Worm (Caenorhabditis elegans): ENCODE results near the gene C16D9.4.

C16D9.4 gene

DNA sequence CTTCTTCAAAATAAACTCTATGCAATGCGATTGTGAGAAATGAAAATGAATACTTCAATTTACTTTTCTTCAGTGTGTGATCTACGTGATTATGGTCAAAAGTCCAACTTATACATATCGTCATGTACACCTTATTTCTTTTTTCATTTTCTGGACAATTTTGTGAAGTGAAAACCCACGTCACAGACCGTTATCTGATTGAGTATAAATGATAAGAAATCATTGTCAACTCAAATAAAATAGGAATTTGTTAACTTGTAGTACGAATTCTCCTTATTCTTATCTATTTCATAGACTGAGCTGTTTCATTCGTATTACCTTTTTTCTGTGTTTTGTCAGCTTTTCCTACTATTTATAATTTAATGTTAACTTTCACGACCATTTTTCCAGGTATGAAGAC, 29.3 kb upstream of the C16D9.4 start, which contains the start of gene asp-5:
asp-5 (plus strand) TSS at position 391 of the 400 bp plus-strand sequence.
- TF ChIP-seq rnt-1 (tag; optimal IDR thresholded peaks at IDR 0.05) (no peak), elt-2 (tag; optimal IDR thresholded peaks at IDR 0.05) (peak; percentile 34)

DNA sequence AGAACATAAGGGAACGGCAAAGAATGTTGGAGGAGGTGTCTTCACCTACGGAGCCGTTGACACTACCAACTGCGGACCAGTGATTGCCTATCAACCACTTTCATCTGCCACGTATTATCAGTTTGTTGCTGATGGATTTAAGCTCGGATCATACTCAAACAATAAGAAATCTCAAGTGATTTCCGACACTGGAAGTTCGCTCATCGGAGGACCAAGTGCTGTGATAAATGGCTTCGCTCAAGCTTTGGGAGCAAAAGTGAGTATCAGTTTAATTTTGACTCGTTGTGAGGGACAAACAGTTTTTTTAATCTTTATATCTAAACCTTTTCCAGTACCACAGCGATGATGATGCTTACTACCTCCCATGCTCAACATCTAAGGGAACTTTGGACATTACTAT, 28.7 kb upstream of the C16D9.4 start:
- TF ChIP-seq hlh-6 (tag; optimal IDR thresholded peaks at IDR 0.05), result no peak
- no peak for TF ChIP-seq ceh-14 (tag; optimal IDR thresholded peaks at IDR 0.05)
- no peak for TF ChIP-seq ztf-16 (tag; optimal IDR thresholded peaks at IDR 0.05)
- no peak for TF ChIP-seq K02D7.2 (tag; optimal IDR thresholded peaks at IDR 0.05)
- TF ChIP-seq npax-4 (tag; optimal IDR thresholded peaks at IDR 0.05), result no peak
- TF ChIP-seq unc-55 (GFP tag; optimal IDR thresholded peaks at IDR 0.05), result no peak
- TF ChIP-seq sdc-2 (tag; optimal IDR thresholded peaks at IDR 0.05), result no peak
- no peak for TF ChIP-seq unc-3 (GFP tag; conservative IDR thresholded peaks at IDR 0.05)
- no peak for TF ChIP-seq unc-3 (tag; optimal IDR thresholded peaks at IDR 0.05)
- no peak for TF ChIP-seq Y22D7AL.16 (tag; optimal IDR thresholded peaks at IDR 0.05)
- no peak for TF ChIP-seq ceh-31 (tag; optimal IDR thresholded peaks at IDR 0.05)
- TF ChIP-seq T23F11.4 (GFP tag; optimal IDR thresholded peaks at IDR 0.05), result no peak
- TF ChIP-seq pha-4 (tag; optimal IDR thresholded peaks at IDR 0.05), result no peak

DNA sequence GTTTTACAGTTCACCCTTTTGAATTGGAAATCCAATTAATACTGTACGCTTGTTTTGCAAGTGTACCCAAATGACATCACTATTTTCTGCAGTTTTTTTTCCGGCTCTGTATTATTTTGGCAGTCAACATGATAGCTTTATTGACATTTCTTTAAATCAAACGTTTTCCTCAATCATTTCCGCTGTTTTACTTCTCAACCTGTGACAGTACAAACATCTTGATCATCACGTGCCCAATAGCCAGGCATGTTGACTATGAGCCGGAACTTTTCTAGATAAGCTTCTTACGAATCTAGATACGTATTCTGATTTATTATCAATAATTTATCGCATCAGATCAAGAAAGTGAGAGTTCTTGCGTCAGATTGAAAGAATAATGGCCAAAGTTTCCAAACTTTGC, 27.2 kb upstream of the C16D9.4 start:
- TF ChIP-seq pqm-1 (tag; optimal IDR thresholded peaks at IDR 0.05) (no peak), fkh-10 (GFP tag; optimal IDR thresholded peaks at IDR 0.05) (no peak), K09A11.1 (tag; optimal IDR thresholded peaks at IDR 0.05; ENCODE audit: insufficient read depth) (no peak), elt-2 (tag; optimal IDR thresholded peaks at IDR 0.05) (no peak), hlh-30 (tag; optimal IDR thresholded peaks at IDR 0.05; ENCODE audit: insufficient read depth) (no peak), tbx-7 (tag; optimal IDR thresholded peaks at IDR 0.05) (no peak), ceh-34 (tag; optimal IDR thresholded peaks at IDR 0.05) (no peak), ahr-1 (tag; optimal IDR thresholded peaks at IDR 0.05) (no peak), hlh-6 (tag; optimal IDR thresholded peaks at IDR 0.05) (no peak), ets-4 (tag; optimal IDR thresholded peaks at IDR 0.05) (no peak), unc-86 (tag; optimal IDR thresholded peaks at IDR 0.05) (no peak), ztf-16 (tag; optimal IDR thresholded peaks at IDR 0.05) (no peak), tbx-2 (tag; optimal IDR thresholded peaks at IDR 0.05) (no peak), madf-2 (tag; optimal IDR thresholded peaks at IDR 0.05) (no peak), ceh-48 (tag; optimal IDR thresholded peaks at IDR 0.05) (no peak)

DNA sequence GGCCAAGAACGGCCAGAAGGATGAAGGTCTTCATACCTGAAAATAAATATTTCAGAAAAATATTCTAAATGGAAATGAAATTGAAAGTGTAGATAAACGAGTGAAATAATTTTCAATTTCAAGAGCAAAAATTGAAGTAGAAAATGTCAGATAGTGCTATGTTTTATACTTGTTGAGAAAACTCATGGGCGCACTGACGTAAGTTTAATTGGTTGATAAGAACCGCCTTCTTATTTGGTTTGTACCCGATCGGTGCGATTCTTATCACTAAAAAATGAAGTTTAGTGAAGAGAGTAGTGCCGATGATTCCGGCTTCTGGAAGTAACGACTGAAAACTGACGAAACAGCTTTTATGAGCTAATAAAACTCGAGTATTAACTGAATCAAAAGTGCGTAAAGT, 26.2 kb upstream of the C16D9.4 start, which contains the start of the genes asp-6 and asp-12:
asp-6 (minus strand) TSS at position 36 of the 400 bp plus-strand sequence.
asp-12 (plus strand) TSS at position 309 of the 400 bp plus-strand sequence.
- peak; percentile 2 for TF ChIP-seq pqm-1 (tag; optimal IDR thresholded peaks at IDR 0.05)
- peak; percentile 46 for TF ChIP-seq elt-2 (tag; optimal IDR thresholded peaks at IDR 0.05)
- TF ChIP-seq nhr-11 (tag; optimal IDR thresholded peaks at IDR 0.05), result no peak

DNA sequence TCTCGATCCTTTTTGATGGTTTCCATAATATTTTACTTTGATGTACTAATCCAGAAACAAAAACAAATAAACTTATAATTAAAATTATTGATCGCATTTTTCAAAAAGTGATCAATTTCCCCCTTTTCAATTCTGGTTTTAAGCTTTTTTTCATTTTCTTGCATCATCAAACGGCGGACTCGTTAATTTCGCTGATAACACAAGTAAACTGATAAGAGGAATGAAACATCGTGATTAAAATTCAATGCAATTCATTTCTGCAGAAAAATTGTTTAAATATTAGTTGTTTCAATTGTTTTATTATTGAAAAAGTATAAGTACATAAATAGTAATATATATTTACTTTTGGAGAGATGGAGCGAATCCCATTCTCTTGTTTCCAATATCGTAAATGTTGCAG, 24.6 kb upstream of the C16D9.4 start:
- peak; percentile 77 for TF ChIP-seq elt-2 (tag; optimal IDR thresholded peaks at IDR 0.05)
- TF ChIP-seq ceh-19 (GFP tag; optimal IDR thresholded peaks at IDR 0.05), result no peak
- no peak for TF ChIP-seq ceh-34 (tag; optimal IDR thresholded peaks at IDR 0.05)

DNA sequence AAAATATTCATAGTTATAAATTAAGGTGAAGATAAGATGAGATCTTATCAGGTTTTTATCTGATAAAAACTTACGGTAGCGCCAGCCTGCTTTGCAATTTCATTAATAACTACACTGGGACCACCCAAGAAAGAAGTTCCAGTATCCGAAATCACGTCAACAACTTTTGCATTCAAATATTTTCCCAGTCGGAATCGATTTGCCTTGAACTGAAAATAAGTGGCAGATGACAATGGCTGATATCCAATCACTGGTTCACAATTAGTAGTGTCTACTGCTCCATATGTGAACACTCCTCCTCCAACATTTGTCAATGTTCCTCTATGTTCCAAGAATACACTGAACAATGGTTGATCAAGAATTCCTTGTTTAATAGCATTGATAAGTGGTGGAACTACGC, 23.5 kb upstream of the C16D9.4 start, which contains the start of gene F21F8.5:
F21F8.5 (minus strand) TSS at position 101 of the 400 bp plus-strand sequence.
- TF ChIP-seq ceh-18 (tag; optimal IDR thresholded peaks at IDR 0.05) (no peak), lin-11 (tag; optimal IDR thresholded peaks at IDR 0.05) (no peak), elt-2 (tag; optimal IDR thresholded peaks at IDR 0.05) (no peak), pha-2 (tag; optimal IDR thresholded peaks at IDR 0.05) (no peak), fkh-10 (GFP tag; optimal IDR thresholded peaks at IDR 0.05) (no peak), unc-3 (GFP tag; conservative IDR thresholded peaks at IDR 0.05) (no peak), unc-3 (tag; optimal IDR thresholded peaks at IDR 0.05) (no peak), pros-1 (tag; optimal IDR thresholded peaks at IDR 0.05) (no peak), ceh-2 (tag; optimal IDR thresholded peaks at IDR 0.05) (no peak), ets-4 (tag; optimal IDR thresholded peaks at IDR 0.05) (no peak), ceh-19 (GFP tag; optimal IDR thresholded peaks at IDR 0.05) (no peak), C08G9.2 (tag; optimal IDR thresholded peaks at IDR 0.05) (no peak), odd-2 (tag; optimal IDR thresholded peaks at IDR 0.05) (no peak)

All from whole organism, late embryonic.